Fruit fly (Drosophila melanogaster) whole organism, embryonic: ENCODE measurements around the gene CG4456.

Source experiments
- CG1024 ChIP-seq: fragments of 200-800 bp; sonication (Bioruptor generic); IDR thresholded peaks from 2 replicates; pipeline ENCODE4 v1.3.6; 2022; ENCODE audit warnings: missing biosample characterization, missing genetic modification characterization
- CG10274 ChIP-seq: fragments of 200-800 bp; sonication (Bioruptor generic); optimal IDR thresholded peaks from 3 replicates; lab custom pipeline; 2017; ENCODE audit warnings: missing biosample characterization, mild to moderate bottlenecking, missing genetic modification characterization
- CG10431 ChIP-seq: fragments of 200-800 bp; sonication (Bioruptor generic); optimal IDR thresholded peaks from 3 replicates; lab custom pipeline; 2018; ENCODE audit warnings: missing biosample characterization, mild to moderate bottlenecking, missing genetic modification characterization
- CG12104 ChIP-seq: fragments of 200-800 bp; sonication (Bioruptor generic); optimal IDR thresholded peaks from 3 replicates; lab custom pipeline; 2016; ENCODE audit warnings: missing biosample characterization, missing genetic modification characterization
- CG12219 ChIP-seq: fragments of 200-800 bp; sonication (Bioruptor generic); optimal IDR thresholded peaks from 3 replicates; lab custom pipeline; 2018; ENCODE audit warnings: missing biosample characterization, mild to moderate bottlenecking, missing genetic modification characterization
- CG15514 ChIP-seq: fragments of 200-800 bp; sonication (Bioruptor generic); optimal IDR thresholded peaks from 3 replicates; lab custom pipeline; 2017; ENCODE audit warnings: missing biosample characterization, missing genetic modification characterization, mild to moderate bottlenecking, moderate library complexity, missing genetic modification reagents
- CG15696 ChIP-seq: fragments of 200-800 bp; sonication (Bioruptor generic); optimal IDR thresholded peaks from 2 replicates; lab custom pipeline; 2019; ENCODE audit warnings: missing biosample characterization, mild to moderate bottlenecking, missing genetic modification characterization, moderate library complexity
- CG16779 ChIP-seq: fragments of 200-800 bp; sonication (Bioruptor generic); IDR thresholded peaks from 2 replicates; pipeline ENCODE4 v1.3.6; 2022; ENCODE audit warnings: missing biosample characterization, missing genetic modification characterization
- CG17186 ChIP-seq: fragments of 200-800 bp; sonication (Bioruptor generic); optimal IDR thresholded peaks from 3 replicates; lab custom pipeline; 2017; ENCODE audit warnings: missing biosample characterization, missing genetic modification reagents, missing genetic modification characterization
- CG17359 ChIP-seq: fragments of 200-800 bp; sonication (Bioruptor generic); optimal IDR thresholded peaks from 3 replicates; lab custom pipeline; 2018; ENCODE audit warnings: missing biosample characterization, mild to moderate bottlenecking, missing genetic modification characterization, moderate library complexity
- CG17568 ChIP-seq: fragments of 200-800 bp; sonication (Bioruptor generic); optimal IDR thresholded peaks from 2 replicates; lab custom pipeline; 2018; ENCODE audit warnings: missing biosample characterization, mild to moderate bottlenecking, missing genetic modification characterization, moderate library complexity
- CG30431 ChIP-seq: fragments of 200-800 bp; sonication (Bioruptor generic); optimal IDR thresholded peaks from 2 replicates; lab custom pipeline; 2017; ENCODE audit warnings: missing biosample characterization, missing genetic modification characterization
- CG4854 ChIP-seq: fragments of 200-800 bp; sonication (Bioruptor generic); optimal IDR thresholded peaks from 2 replicates; lab custom pipeline; 2016; ENCODE audit warnings: missing biosample characterization, missing genetic modification characterization, inconsistent platforms
- CG9932 ChIP-seq: fragments of 200-800 bp; sonication (Bioruptor generic); IDR thresholded peaks from 2 replicates; pipeline ENCODE4 v1.3.6; 2022; ENCODE audit warnings: missing biosample characterization, missing genetic modification characterization
- Chrac-16 ChIP-seq: fragments of 200-800 bp; sonication (Bioruptor generic); optimal IDR thresholded peaks from 3 replicates; lab custom pipeline; 2016; ENCODE audit warnings: missing biosample characterization, missing genetic modification characterization
- CoRest ChIP-seq: fragments of 200-800 bp; sonication (Bioruptor generic); optimal IDR thresholded peaks from 3 replicates; lab custom pipeline; 2018; ENCODE audit warnings: missing biosample characterization, mild to moderate bottlenecking, missing genetic modification characterization, moderate library complexity
- D ChIP-seq, 2 experiments: fragments of 200-800 bp in 1 of 2; fragments of >200 bp in 1 of 2; sonication (Bioruptor generic) in 1 of 2; optimal IDR thresholded peaks; 2 replicates in 1 of 2; 3 replicates in 1 of 2; lab custom pipeline; 2017; ENCODE audit warnings: mild to moderate bottlenecking in 1 of 2, missing biosample characterization in 1 of 2, missing genetic modification characterization in 1 of 2, missing genetic modification reagents in 1 of 2
- D19B ChIP-seq: fragments of 200-800 bp; sonication (Bioruptor generic); optimal IDR thresholded peaks from 2 replicates; lab custom pipeline; 2017; ENCODE audit warnings: missing biosample characterization, mild to moderate bottlenecking, missing genetic modification characterization
- Jarid2 ChIP-seq: fragments of 200-800 bp; sonication (Bioruptor generic); optimal IDR thresholded peaks from 3 replicates; lab custom pipeline; 2017; ENCODE audit warnings: mild to moderate bottlenecking, missing biosample characterization, missing genetic modification reagents, missing genetic modification characterization
- MBD-R2 ChIP-seq: fragments of 200-800 bp; sonication (Bioruptor generic); IDR thresholded peaks from 2 replicates; pipeline ENCODE4 v1.3.6; 2022; ENCODE audit warnings: missing biosample characterization, missing genetic modification characterization
- NC2β ChIP-seq: fragments of 200-800 bp; sonication (Bioruptor generic); optimal IDR thresholded peaks from 2 replicates; lab custom pipeline; 2016; ENCODE audit warnings: missing biosample characterization, missing genetic modification characterization
- NK7.1 ChIP-seq: fragments of 200-800 bp; sonication (Bioruptor generic); optimal IDR thresholded peaks from 3 replicates; lab custom pipeline; 2016; ENCODE audit warnings: missing biosample characterization, missing genetic modification characterization
- Nf-YC ChIP-seq: fragments of 200-800 bp; optimal IDR thresholded peaks from 3 replicates; lab custom pipeline; 2019; ENCODE audit warnings: missing biosample characterization, mild to moderate bottlenecking, missing genetic modification characterization, moderate library complexity
- Rfx ChIP-seq: fragments of 200-800 bp; sonication (Bioruptor generic); IDR thresholded peaks from 2 replicates; pipeline ENCODE4 v1.3.6; 2022; ENCODE audit warnings: missing biosample characterization, missing genetic modification characterization
- Rx ChIP-seq: fragments of 200-800 bp; sonication (Bioruptor generic); IDR thresholded peaks from 2 replicates; pipeline ENCODE4 v1.3.6; 2022; ENCODE audit warnings: missing biosample characterization, missing genetic modification characterization
- Sox100B ChIP-seq: fragments of 200-800 bp; sonication (Bioruptor generic); optimal IDR thresholded peaks from 3 replicates; lab custom pipeline; 2018; ENCODE audit warnings: missing biosample characterization, mild to moderate bottlenecking, missing genetic modification characterization
- Tbp ChIP-seq: fragments of >200 bp; optimal IDR thresholded peaks from 2 replicates; lab custom pipeline; 2018; ENCODE audit warnings: missing biosample characterization, missing genetic modification characterization
- Xbp1 ChIP-seq: fragments of 200-800 bp; sonication (Bioruptor generic); optimal IDR thresholded peaks from 3 replicates; lab custom pipeline; 2016; ENCODE audit warnings: missing biosample characterization, mild to moderate bottlenecking, missing genetic modification characterization
- abd-A ChIP-seq: fragments of 200-800 bp; sonication (Bioruptor generic); optimal IDR thresholded peaks from 3 replicates; lab custom pipeline; 2019; ENCODE audit warnings: missing biosample characterization, mild to moderate bottlenecking, missing genetic modification characterization, moderate library complexity
- ato ChIP-seq: fragments of 200-800 bp; sonication (Bioruptor generic); IDR thresholded peaks from 2 replicates; pipeline ENCODE4 v1.3.6; 2022; ENCODE audit warnings: missing biosample characterization, missing genetic modification characterization; ENCODE audit not compliant: partially characterized antibody
- cas ChIP-seq: fragments of 200-800 bp; sonication (Bioruptor generic); IDR thresholded peaks from 2 replicates; pipeline ENCODE4 v1.3.6; 2022; ENCODE audit warnings: missing biosample characterization, missing genetic modification characterization
- chinmo ChIP-seq: fragments of 200-800 bp; sonication (Bioruptor generic); IDR thresholded peaks from 4 replicates; pipeline ENCODE4 v1.3.6; 2022; ENCODE audit warnings: missing biosample characterization, missing genetic modification characterization; ENCODE audit not compliant: partially characterized antibody
- crol ChIP-seq: fragments of 200-800 bp; sonication (Bioruptor generic); IDR thresholded peaks from 2 replicates; pipeline ENCODE4 v1.3.6; 2022; ENCODE audit warnings: missing biosample characterization, missing genetic modification characterization
- cwo ChIP-seq: fragments of 200-800 bp; sonication (Bioruptor generic); optimal IDR thresholded peaks from 3 replicates; lab custom pipeline; 2017; ENCODE audit warnings: missing biosample characterization, missing genetic modification characterization, mild to moderate bottlenecking, moderate library complexity, missing genetic modification reagents
- disco-r ChIP-seq: fragments of 200-800 bp; sonication (Bioruptor generic); optimal IDR thresholded peaks from 2 replicates; lab custom pipeline; 2016; ENCODE audit warnings: missing biosample characterization, missing genetic modification characterization
- dm ChIP-seq: fragments of 200-800 bp; sonication (Bioruptor generic); optimal IDR thresholded peaks from 3 replicates; lab custom pipeline; 2016; ENCODE audit warnings: missing biosample characterization, missing genetic modification characterization
- dysf ChIP-seq: fragments of 200-800 bp; sonication (Bioruptor generic); IDR thresholded peaks from 3 replicates; pipeline ENCODE4 v1.3.6; 2022; ENCODE audit warnings: missing biosample characterization, missing genetic modification characterization
- en ChIP-seq: fragments of 200-800 bp; sonication (Bioruptor generic); optimal IDR thresholded peaks from 2 replicates; lab custom pipeline; 2016; ENCODE audit warnings: missing biosample characterization, missing genetic modification characterization
- eve ChIP-seq, 2 experiments: fragments of >200 bp; optimal IDR thresholded peaks; 2 replicates each; lab custom pipeline; 2017; ENCODE audit warnings: missing biosample characterization in 2 of 2, missing genetic modification characterization in 2 of 2
- ewg ChIP-seq: fragments of 200-800 bp; sonication (Bioruptor generic); optimal IDR thresholded peaks from 3 replicates; lab custom pipeline; 2017; ENCODE audit warnings: mild to moderate bottlenecking, missing biosample characterization, missing genetic modification reagents, missing genetic modification characterization
- fd96Cb ChIP-seq: fragments of 200-800 bp; sonication (Bioruptor generic); optimal IDR thresholded peaks from 2 replicates; lab custom pipeline; 2018; ENCODE audit warnings: missing biosample characterization, mild to moderate bottlenecking, missing genetic modification characterization, moderate library complexity
- knrl ChIP-seq: fragments of 200-800 bp; sonication (Bioruptor generic); IDR thresholded peaks from 3 replicates; pipeline ENCODE4 v1.3.6; 2022; ENCODE audit warnings: missing biosample characterization, missing genetic modification characterization; ENCODE audit not compliant: partially characterized antibody
- lmd ChIP-seq: fragments of 200-800 bp; sonication (Bioruptor generic); IDR thresholded peaks from 2 replicates; pipeline ENCODE4 v1.3.6; 2022; ENCODE audit warnings: missing biosample characterization, missing genetic modification characterization
- mirr ChIP-seq: fragments of 200-800 bp; sonication (Bioruptor generic); optimal IDR thresholded peaks from 3 replicates; lab custom pipeline; 2018; ENCODE audit warnings: missing biosample characterization, mild to moderate bottlenecking, missing genetic modification characterization
- nerfin-2 ChIP-seq: fragments of 200-800 bp; sonication (Bioruptor generic); IDR thresholded peaks from 2 replicates; pipeline ENCODE4 v1.3.6; 2022; ENCODE audit warnings: missing biosample characterization, missing genetic modification characterization; ENCODE audit not compliant: partially characterized antibody
- sima ChIP-seq: fragments of 200-800 bp; sonication (Bioruptor generic); optimal IDR thresholded peaks from 2 replicates; lab custom pipeline; 2016; ENCODE audit warnings: missing biosample characterization, missing genetic modification characterization
- sug ChIP-seq: fragments of 200-800 bp; optimal IDR thresholded peaks from 2 replicates; lab custom pipeline; 2019; ENCODE audit warnings: missing biosample characterization, mild to moderate bottlenecking, missing genetic modification characterization, moderate library complexity
- tio ChIP-seq: fragments of 200-800 bp; sonication (Bioruptor generic); optimal IDR thresholded peaks from 2 replicates; lab custom pipeline; 2017; ENCODE audit warnings: missing biosample characterization, missing genetic modification characterization, inconsistent platforms
- zfh2 ChIP-seq: fragments of 200-800 bp; sonication (Bioruptor generic); optimal IDR thresholded peaks from 2 replicates; lab custom pipeline; 2016; ENCODE audit warnings: missing biosample characterization, missing genetic modification characterization

The CG4456 gene

DNA sequence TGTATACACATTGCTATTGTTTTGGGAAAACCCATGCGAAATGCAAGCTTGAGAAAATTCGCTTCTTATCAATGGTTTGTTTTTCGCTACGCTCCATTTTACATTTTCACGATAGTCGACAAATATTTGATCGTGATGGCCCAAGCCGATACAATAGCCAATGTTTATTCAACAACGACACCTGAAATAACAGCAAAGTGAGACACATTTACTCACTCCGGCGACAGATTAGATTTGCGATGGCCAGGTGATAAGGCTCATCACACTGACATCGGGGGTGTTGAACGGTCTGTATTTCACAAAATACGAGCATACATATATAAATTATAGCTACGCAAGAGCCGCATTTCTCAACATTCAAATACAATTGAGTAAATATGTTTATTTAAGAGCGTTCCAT is 24.6 kb downstream of the CG4456 start (continued):
- peak; percentile 30 for TF ChIP-seq CG12219 (GFP tag; lab: Kevin White, UChicago)
- no peak for TF ChIP-seq abd-A (tag; lab: Kevin White, UChicago)
- no peak for TF ChIP-seq knrl (GFP tag; lab: Robert Waterston, UW)
- TF ChIP-seq CoRest (tag; lab: Kevin White, UChicago) = peak; percentile 26
- no peak for TF ChIP-seq tio
- peak; percentile 67 for TF ChIP-seq CG17568 (GFP tag; lab: Kevin White, UChicago)
- no peak for TF ChIP-seq fd96Cb
- TF ChIP-seq CG4854 = peak; percentile 66
- TF ChIP-seq CG17359 (tag; lab: Kevin White, UChicago) = peak; percentile 78

DNA sequence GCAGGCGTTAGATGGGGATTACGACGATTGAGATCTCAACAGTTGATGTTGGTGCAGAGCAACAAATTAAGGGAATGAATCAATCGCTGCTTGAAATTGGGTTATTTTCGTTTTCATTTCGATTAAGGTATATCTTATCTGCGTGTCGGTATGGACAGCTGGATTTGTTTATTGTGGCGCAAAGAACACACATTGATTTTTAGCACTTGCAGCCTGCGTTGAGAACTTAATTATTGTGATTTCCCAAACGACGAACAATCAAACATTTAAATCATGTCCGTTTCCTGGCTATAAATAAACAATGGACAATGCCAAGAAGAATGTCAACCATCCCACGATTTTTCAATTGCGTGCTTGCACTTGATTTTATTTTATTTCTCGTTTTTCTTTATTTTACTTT is 25.5 kb downstream of the CG4456 start:
- TF ChIP-seq Jarid2 (GFP tag; lab: Kevin White, UChicago) = no peak
- no peak for TF ChIP-seq NC2β (GFP tag; lab: Kevin White, UChicago)
- TF ChIP-seq Nf-YC (tag; lab: Kevin White, UChicago) = no peak
- no peak for TF ChIP-seq cwo
- no peak for TF ChIP-seq dm (GFP tag; lab: Kevin White, UChicago)
- TF ChIP-seq disco-r (GFP tag; lab: Kevin White, UChicago) = no peak
- TF ChIP-seq MBD-R2 = no peak
- 0 out of 4 replicates have a peak, but pooled peaks have one; percentile 48 for TF ChIP-seq chinmo
- TF ChIP-seq zfh2 (GFP tag; lab: Kevin White, UChicago) = no peak
- TF ChIP-seq CG12104 = no peak
- TF ChIP-seq nerfin-2 = no peak
- no peak for TF ChIP-seq CG17186 (GFP tag; lab: Kevin White, UChicago)
- peak in 1 of 2 experiments; percentile 64 for TF ChIP-seq eve (GFP tag; optimal IDR thresholded peaks at IDR 0.05; lab: Kevin White, UChicago)
- TF ChIP-seq Rfx (GFP tag; lab: Robert Waterston, UW) = 0 out of 2 replicates have a peak, but pooled peaks have one; percentile 1
- no peak for TF ChIP-seq CG15696 (tag; lab: Kevin White, UChicago)
- TF ChIP-seq CG30431 (GFP tag; lab: Kevin White, UChicago) = no peak
- TF ChIP-seq mirr = peak; percentile 21
- TF ChIP-seq D (optimal IDR thresholded peaks at IDR 0.05; lab: Kevin White, UChicago) = no peak
- no peak for TF ChIP-seq D (GFP tag; optimal IDR thresholded peaks at IDR 0.05; lab: Kevin White, UChicago)
- no peak for TF ChIP-seq Sox100B (GFP tag; lab: Kevin White, UChicago)

DNA sequence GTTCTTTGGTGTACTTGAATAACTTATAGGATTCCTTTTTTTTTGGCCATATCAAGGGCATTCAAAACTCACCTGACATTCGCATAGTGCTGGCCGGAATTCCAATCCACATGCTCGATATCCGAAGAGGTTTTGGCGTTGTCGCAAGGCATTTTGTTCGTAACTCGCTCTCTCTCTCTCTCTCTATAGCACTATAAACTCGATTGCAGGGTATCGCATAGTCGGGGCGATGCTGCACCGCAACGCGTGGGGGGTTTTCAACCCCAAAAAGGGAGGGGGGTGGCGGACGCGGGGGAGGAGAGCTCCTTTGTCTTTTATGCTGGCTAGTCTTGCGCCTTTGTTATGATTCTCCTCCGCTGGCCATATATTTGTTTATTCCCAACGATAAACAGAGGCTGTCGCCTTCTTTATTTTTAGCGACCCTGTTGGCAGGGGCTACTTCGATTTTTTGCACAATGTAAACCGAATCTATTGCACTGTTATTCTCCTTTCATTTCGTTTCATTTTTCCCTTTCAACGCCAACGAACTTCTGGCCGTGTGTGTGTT is 26.0 kb downstream of the CG4456 start:
- TF ChIP-seq CG9932 (GFP tag; lab: Robert Waterston, UW) (no peak), sima (GFP tag; lab: Kevin White, UChicago) (no peak), NK7.1 (GFP tag; lab: Kevin White, UChicago) (no peak), Rx (GFP tag; lab: Robert Waterston, UW) (no peak), CG15696 (tag; lab: Kevin White, UChicago) (no peak), Tbp (GFP tag; lab: Kevin White, UChicago) (no peak), CG10274 (peak; percentile 35), crol (GFP tag; lab: Robert Waterston, UW) (peak; percentile 69), dysf (peak; percentile 40; the same call in 1 of the 3 replicates), CG1024 (GFP tag; lab: Robert Waterston, UW) (peak; percentile 23; the same call in 1 of the 2 replicates), ato (no peak), Chrac-16 (GFP tag; lab: Kevin White, UChicago) (no peak), CG10431 (GFP tag; lab: Kevin White, UChicago) (no peak), CG15514 (GFP tag; lab: Kevin White, UChicago) (no peak), CG16779 (GFP tag; lab: Robert Waterston, UW) (0 out of 2 replicates have a peak, but pooled peaks have one; percentile 20), cas (GFP tag; lab: Robert Waterston, UW) (no peak), D19B (peak; percentile 90), lmd (GFP tag; lab: Robert Waterston, UW) (peak; percentile 37; the same call in 1 of the 2 replicates), en (GFP tag; lab: Kevin White, UChicago) (no peak), Xbp1 (GFP tag; lab: Kevin White, UChicago) (no peak), sug (peak; percentile 30), ewg (GFP tag; lab: Kevin White, UChicago) (no peak)
